Fruit fly (Drosophila melanogaster): ENCODE data around the gene se.

DNA sequence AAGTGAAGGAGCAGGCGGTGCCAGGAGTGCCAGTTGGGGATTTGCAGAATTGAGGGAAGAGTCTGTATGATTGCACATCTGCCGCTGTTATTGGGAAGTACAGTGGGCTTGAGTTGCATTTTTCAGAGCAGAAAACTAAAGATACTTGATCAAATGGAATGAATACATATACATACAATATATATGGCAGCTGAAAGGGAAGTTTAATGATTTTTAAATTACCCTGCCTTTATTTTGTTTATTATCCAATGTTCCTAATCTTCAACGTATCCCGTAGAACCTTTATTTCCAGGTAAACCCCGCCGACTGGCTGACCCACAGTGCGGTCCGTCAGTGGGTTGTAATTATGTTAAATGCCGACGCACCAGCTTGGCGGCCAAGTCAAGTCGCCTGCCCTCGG lies 39.4 kb upstream of the se start:
- TF ChIP-seq psq (optimal IDR thresholded peaks at IDR 0.05) = no peak
- no peak for TF ChIP-seq ttk (optimal IDR thresholded peaks at IDR 0.05)
- TF ChIP-seq h (optimal IDR thresholded peaks at IDR 0.05) = no peak
- TF ChIP-seq Sin3A (optimal IDR thresholded peaks at IDR 0.05) = no peak
